Worm (Caenorhabditis elegans) whole organism, L4 larva: ENCODE data around the gene rabx-5.

Source experiments
- R02D3.7 ChIP-seq: fragments of 150-350 bp; sonication (generic microtip); optimal IDR thresholded peaks from 3 replicates; lab custom pipeline; 2014; ENCODE audit warnings: missing biosample characterization, missing genetic modification characterization
- Y5F2A.4 ChIP-seq: fragments of 200-800 bp; sonication (Bioruptor generic); optimal IDR thresholded peaks from 2 replicates; lab custom pipeline; 2018; ENCODE audit warnings: mild to moderate bottlenecking, missing genetic modification characterization, missing compliant biosample characterization
- aly-2 ChIP-seq: sonication (generic microtip); optimal IDR thresholded peaks from 2 replicates; lab custom pipeline; 2018; ENCODE audit warnings: missing biosample characterization, missing genetic modification characterization
- lin-15B ChIP-seq: fragments of 150-350 bp; sonication (generic microtip); optimal IDR thresholded peaks from 3 replicates; lab custom pipeline; 2014; ENCODE audit warnings: missing biosample characterization, missing genetic modification characterization
- mdl-1 ChIP-seq, 2 experiments: fragments of 150-350 bp in 1 of 2; sonication (generic microtip) in 1 of 2; optimal IDR thresholded peaks; 2 replicates each; lab custom pipeline; 2014 to 2017; ENCODE audit warnings: missing biosample characterization in 2 of 2, missing genetic modification characterization in 2 of 2
- mdt-29 ChIP-seq: fragments of 200-800 bp; sonication (Bioruptor generic); IDR thresholded peaks from 2 replicates; pipeline ENCODE4 v1.3.6; 2022; ENCODE audit warnings: missing genetic modification reagents, missing genetic modification characterization, missing compliant biosample characterization
- nhr-76 ChIP-seq: fragments of 150-350 bp; optimal IDR thresholded peaks from 2 replicates; lab custom pipeline; 2014; ENCODE audit warnings: missing biosample characterization, missing genetic modification characterization
- snpc-4 ChIP-seq: fragments of 150-350 bp; optimal IDR thresholded peaks from 2 replicates; lab custom pipeline; 2014; ENCODE audit warnings: missing biosample characterization, missing genetic modification characterization
- tra-1 ChIP-seq: fragments of 200-800 bp; sonication (Bioruptor generic); IDR thresholded peaks from 2 replicates; pipeline ENCODE4 v1.3.6; 2022; ENCODE audit warnings: missing genetic modification reagents, missing genetic modification characterization, missing compliant biosample characterization
- zfp-3 ChIP-seq: fragments of 200-800 bp; sonication (Bioruptor generic); conservative IDR thresholded peaks from 2 replicates; pipeline ENCODE4 v1.3.6; 2022; ENCODE audit warnings: missing genetic modification reagents, missing genetic modification characterization, missing compliant biosample characterization

DNA sequence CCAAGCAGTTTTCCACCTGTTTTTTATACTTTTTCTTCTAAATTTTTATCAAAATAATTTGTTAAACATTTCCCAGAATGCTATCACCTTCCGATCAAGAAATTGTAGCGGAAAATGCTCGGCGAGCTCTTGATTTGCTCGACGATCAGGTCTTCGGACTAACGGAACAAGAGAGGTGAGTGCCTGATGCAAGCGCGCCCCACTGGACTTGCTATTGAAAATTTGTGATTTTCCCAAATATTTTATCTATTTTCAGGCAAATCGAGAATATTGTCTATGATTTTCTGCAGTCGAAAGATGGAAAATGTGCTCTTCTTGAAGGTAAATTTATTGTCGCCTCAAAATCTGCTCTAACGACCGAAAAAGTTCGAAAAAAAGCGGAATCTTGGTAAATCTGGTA lies 40.9 kb downstream of the rabx-5 start, which contains the start of gene orc-4:
- TF ChIP-seq Y5F2A.4: no peak
- no peak for TF ChIP-seq nhr-76 (tag; lab: Kevin White, UChicago)
- no peak for TF ChIP-seq aly-2 (tag; lab: Kevin White, UChicago)
- no peak for TF ChIP-seq lin-15B
- TF ChIP-seq mdt-29 (GFP tag; lab: Robert Waterston, UW): no peak
- no peak for TF ChIP-seq zfp-3
- TF ChIP-seq snpc-4 (tag; lab: Kevin White, UChicago): no peak
- TF ChIP-seq R02D3.7: no peak
- TF ChIP-seq mdl-1 (tag; optimal IDR thresholded peaks at IDR 0.05; lab: Kevin White, UChicago): no peak
- TF ChIP-seq tra-1 (GFP tag; lab: Robert Waterston, UW): no peak
